Worm (Caenorhabditis elegans) whole organism, midembryonic: ENCODE measurements around the gene Y53F4B.9.

Source experiments
- T22C8.4 ChIP-seq: fragments of 200-800 bp; sonication (Bioruptor generic); IDR thresholded peaks from 2 replicates; pipeline ENCODE4 v1.3.6; 2022; ENCODE audit warnings: missing genetic modification characterization, missing compliant biosample characterization
- cog-1 ChIP-seq: sonication (generic microtip); optimal IDR thresholded peaks from 2 replicates; lab custom pipeline; 2016; ENCODE audit warnings: missing genetic modification characterization, missing compliant biosample characterization
- flt-1 ChIP-seq: fragments of 200-800 bp; sonication (Bioruptor generic); IDR thresholded peaks from 2 replicates; pipeline ENCODE4 v1.3.6; 2022; ENCODE audit warnings: missing genetic modification characterization, missing compliant biosample characterization
- klf-2 ChIP-seq: fragments of 200-800 bp; sonication (Bioruptor generic); conservative IDR thresholded peaks from 2 replicates; pipeline ENCODE4 v1.3.6; 2022; ENCODE audit warnings: missing genetic modification reagents, missing genetic modification characterization, missing compliant biosample characterization
- med-1 ChIP-seq: sonication (generic microtip); optimal IDR thresholded peaks from 2 replicates; lab custom pipeline; 2017; ENCODE audit warnings: missing genetic modification characterization, mild to moderate bottlenecking, missing compliant biosample characterization, antibody characterized with exemption, missing genetic modification reagents; ENCODE audit not compliant: insufficient read depth
- ref-1 ChIP-seq: fragments of 200-800 bp; sonication (Bioruptor generic); conservative IDR thresholded peaks from 2 replicates; pipeline ENCODE4 v1.3.6; 2022; ENCODE audit warnings: missing genetic modification reagents, missing genetic modification characterization, missing compliant biosample characterization
- tab-1 ChIP-seq: fragments of 200-800 bp; sonication (Bioruptor generic); IDR thresholded peaks from 2 replicates; pipeline ENCODE4 v1.3.6; 2022; ENCODE audit warnings: missing genetic modification characterization, missing compliant biosample characterization
- ztf-23 ChIP-seq: fragments of 200-800 bp; sonication (Bioruptor generic); IDR thresholded peaks from 2 replicates; pipeline ENCODE4 v1.3.6; 2022; ENCODE audit warnings: missing genetic modification reagents, missing genetic modification characterization, missing compliant biosample characterization
- ztf-29 ChIP-seq: fragments of 200-800 bp; sonication (Bioruptor generic); IDR thresholded peaks from 2 replicates; pipeline ENCODE4 v1.3.6; 2022; ENCODE audit warnings: missing genetic modification reagents, missing genetic modification characterization, missing compliant biosample characterization

DNA sequence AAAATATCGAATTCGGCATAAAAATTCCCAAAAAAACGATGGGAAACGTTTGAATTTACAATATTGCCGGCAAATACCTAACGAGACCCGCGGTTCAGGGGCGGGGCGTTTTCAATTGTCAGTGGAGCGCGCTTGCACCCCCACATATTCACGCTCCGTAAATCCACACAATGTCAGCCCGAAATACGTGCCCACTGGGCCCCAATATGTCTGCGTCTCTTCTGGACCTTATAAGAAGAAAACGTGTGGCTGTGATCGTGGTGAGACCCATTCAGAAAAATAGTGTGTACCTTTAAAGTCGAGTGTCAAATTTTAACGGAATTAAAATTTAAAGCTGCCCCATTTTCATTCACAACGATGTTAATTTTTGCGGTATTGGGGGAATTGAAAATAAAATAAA lies 5.7 kb downstream of the Y53F4B.9 start:
- TF ChIP-seq ref-1 = no peak
- no peak for TF ChIP-seq ztf-29 (GFP tag; lab: Robert Waterston, UW)
- TF ChIP-seq klf-2 = no peak
- TF ChIP-seq med-1 (GFP tag; lab: Kevin White, UChicago) = no peak
- no peak for TF ChIP-seq flt-1 (GFP tag; lab: Robert Waterston, UW)
- no peak for TF ChIP-seq ztf-23 (GFP tag; lab: Robert Waterston, UW)
- no peak for TF ChIP-seq tab-1 (GFP tag; lab: Robert Waterston, UW)
- no peak for TF ChIP-seq cog-1 (tag; lab: Kevin White, UChicago)
- TF ChIP-seq T22C8.4 (GFP tag; lab: Robert Waterston, UW) = no peak
